Fruit fly (Drosophila melanogaster) whole organism, adult: ENCODE measurements around the gene CG6974.

Experiments used
- CG33017 ChIP-seq: fragments of 200-800 bp; sonication (Bioruptor generic); optimal IDR thresholded peaks from 2 replicates; lab custom pipeline; 2018; ENCODE audit warnings: missing biosample characterization, mild to moderate bottlenecking, missing genetic modification characterization, moderate library complexity
- CG7045 ChIP-seq: fragments of 200-800 bp; sonication (Bioruptor generic); optimal IDR thresholded peaks from 2 replicates; lab custom pipeline; 2017; ENCODE audit warnings: missing biosample characterization, mild to moderate bottlenecking, missing genetic modification characterization
- CG7101 ChIP-seq: fragments of 200-800 bp; sonication (Bioruptor generic); optimal IDR thresholded peaks from 2 replicates; lab custom pipeline; 2018; ENCODE audit warnings: missing biosample characterization, mild to moderate bottlenecking, missing genetic modification characterization, moderate library complexity
- Clk ChIP-seq: fragments of 200-800 bp; sonication (Bioruptor generic); optimal IDR thresholded peaks from 2 replicates; lab custom pipeline; 2017; ENCODE audit warnings: missing biosample characterization, missing genetic modification characterization
- Crg-1 ChIP-seq: fragments of 200-800 bp; sonication (Bioruptor generic); optimal IDR thresholded peaks from 2 replicates; lab custom pipeline; 2016; ENCODE audit warnings: missing biosample characterization, missing genetic modification characterization
- Hr96 ChIP-seq: fragments of 200-800 bp; sonication (Bioruptor generic); optimal IDR thresholded peaks from 2 replicates; lab custom pipeline; 2016; ENCODE audit warnings: missing biosample characterization, missing genetic modification characterization
- bab1 ChIP-seq: fragments of 200-800 bp; sonication (Bioruptor generic); optimal IDR thresholded peaks from 3 replicates; lab custom pipeline; 2019; ENCODE audit warnings: missing biosample characterization, mild to moderate bottlenecking, missing genetic modification characterization, moderate library complexity
- kay ChIP-seq: fragments of 200-800 bp; sonication (Bioruptor generic); peaks from one replicate; lab custom pipeline; 2016; ENCODE audit warnings: missing biosample characterization, missing genetic modification characterization, borderline replicate concordance

DNA sequence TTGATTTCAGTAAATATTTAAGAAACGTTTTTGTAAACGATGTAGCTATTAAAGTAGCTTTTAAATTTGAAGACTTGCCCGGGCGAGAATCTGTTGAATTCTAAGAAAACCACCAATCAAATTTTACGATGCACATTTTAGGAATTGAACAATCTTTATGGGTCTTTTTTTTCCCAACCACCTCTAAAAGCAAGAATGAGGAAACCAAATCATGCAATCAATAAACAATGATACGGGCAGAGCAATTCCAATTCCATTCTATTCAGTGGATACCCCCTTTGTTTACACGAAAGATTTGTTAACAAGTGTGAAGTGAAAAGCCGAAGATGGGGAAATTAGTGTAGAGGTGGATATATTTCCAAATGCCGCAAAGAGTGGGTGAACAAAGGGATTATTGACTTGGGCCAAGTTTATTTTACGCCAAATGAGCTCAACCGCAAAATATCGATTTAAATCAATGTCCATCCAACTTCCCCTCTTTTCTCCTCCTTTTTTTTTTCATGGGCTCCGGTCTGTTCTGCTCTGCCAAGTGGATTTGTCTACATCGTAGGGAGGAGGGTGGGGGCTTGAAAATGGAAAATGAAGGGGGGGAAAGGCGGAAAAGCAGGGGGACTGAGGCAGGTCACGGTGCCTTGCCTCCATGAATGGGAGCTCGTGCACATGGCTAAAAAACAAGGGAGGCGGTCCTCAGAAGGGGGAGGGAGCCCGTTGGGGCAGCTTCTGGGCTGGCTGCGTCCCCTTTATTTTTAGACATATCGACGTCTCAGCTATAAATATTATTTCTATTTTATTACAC lies 42.7 kb upstream of the CG6974 start:
- TF ChIP-seq bab1 (GFP tag; lab: Kevin White, UChicago) (no peak), Clk (GFP tag; lab: Kevin White, UChicago) (no peak), kay (GFP tag; lab: Kevin White, UChicago) (no peak), CG33017 (no peak), Crg-1 (GFP tag; lab: Kevin White, UChicago) (no peak), CG7101 (tag; lab: Kevin White, UChicago) (no peak), CG7045 (no peak), Hr96 (GFP tag; lab: Kevin White, UChicago) (no peak)
